Fruit fly (Drosophila melanogaster): ENCODE data around the gene swa.
A peak's percentile ranks its signal among the peaks of the same experiment; 100 is the strongest.
"Not testable (repeated sequence)": the region's sequence is repeated elsewhere in the genome, so short reads cannot be mapped to it uniquely, and the experiment has no call there.

Gene swa

dm6 chrX:6365632-6366356 lies at the start of gene swa, which contains the start of gene Marf:
Gene swa (minus strand): TSS chrX:6365708.
Gene Marf (plus strand): TSS chrX:6365949.
- TF ChIP-seq Eip78C (GFP tag) (peak; percentile 48), Lpt (GFP tag; optimal IDR thresholded peaks at IDR 0.05) (no peak), dsx (GFP tag; optimal IDR thresholded peaks at IDR 0.05; ENCODE audit: poor library complexity, severe bottlenecking) (no peak), fkh (GFP tag; optimal IDR thresholded peaks at IDR 0.05) (peak; percentile 75), CG11762 (GFP tag; optimal IDR thresholded peaks at IDR 0.05; ENCODE audit: insufficient read depth) (no peak), CG3919 (GFP tag; optimal IDR thresholded peaks at IDR 0.05) (no peak), vri (GFP tag; optimal IDR thresholded peaks at IDR 0.05) (peak; percentile 84), CG8632 (GFP tag; optimal IDR thresholded peaks at IDR 0.05) (no peak), CG3032 (tag; optimal IDR thresholded peaks at IDR 0.05) (no peak)

dm6 chrX:6400000-6400399 lies 34.5 kb upstream of the swa start, which contains the start of gene CG33669:
Gene CG33669 (minus strand): TSS chrX:6400100.
- TF ChIP-seq Sox102F, achi, ss (GFP tag; optimal IDR thresholded peaks at IDR 0.05): not testable (repeated sequence)

- not testable (repeated sequence) for TF ChIP-seq spab (GFP tag; optimal IDR thresholded peaks at IDR 0.05); fkh (GFP tag; optimal IDR thresholded peaks at IDR 0.05); CG8119 (GFP tag; IDR thresholded peaks at IDR 0.05)
These were observed 18.4 kb upstream of the swa start, which contains the start of gene CG33664 for dm6 chrX:6383920-6384319. Gene CG33664 (plus strand): TSS chrX:6384220.

dm6 chrX:6376748-6377147 lies 11.2 kb upstream of the swa start:
- TF ChIP-seq Eip78C (GFP tag) (peak; percentile 12), CG6792 (GFP tag; optimal IDR thresholded peaks at IDR 0.05) (no peak), Hr4 (GFP tag; optimal IDR thresholded peaks at IDR 0.05) (no peak), CG32006 (GFP tag; optimal IDR thresholded peaks at IDR 0.05) (no peak)

dm6 chrX:6375636-6376035 lies 10.1 kb upstream of the swa start:
- no peak for TF ChIP-seq Met (GFP tag; optimal IDR thresholded peaks at IDR 0.05)
- no peak for TF ChIP-seq Sox102F (GFP tag; optimal IDR thresholded peaks at IDR 0.05)
- TF ChIP-seq CG8632 (GFP tag; optimal IDR thresholded peaks at IDR 0.05) = no peak
- TF ChIP-seq Blimp-1 (GFP tag; optimal IDR thresholded peaks at IDR 0.05) = no peak
- TF ChIP-seq CG11902 (GFP tag; optimal IDR thresholded peaks at IDR 0.05) = no peak
- TF ChIP-seq salr (GFP tag; optimal IDR thresholded peaks at IDR 0.05) = no peak
- no peak for TF ChIP-seq CG3919 (GFP tag; optimal IDR thresholded peaks at IDR 0.05)
- no peak for TF ChIP-seq CG16779 (tag; optimal IDR thresholded peaks at IDR 0.05)
- no peak for TF ChIP-seq Smox (GFP tag; optimal IDR thresholded peaks at IDR 0.05)
- no peak for TF ChIP-seq CG4318 (GFP tag; optimal IDR thresholded peaks at IDR 0.05)
- TF ChIP-seq esn (GFP tag; optimal IDR thresholded peaks at IDR 0.05) = no peak
- TF ChIP-seq Ets21C (GFP tag; optimal IDR thresholded peaks at IDR 0.05) = no peak
- no peak for TF ChIP-seq CG11294 (GFP tag; IDR thresholded peaks at IDR 0.05)
- TF ChIP-seq Gug (GFP tag; IDR thresholded peaks at IDR 0.05) = no peak
- TF ChIP-seq Eip93F (GFP tag; optimal IDR thresholded peaks at IDR 0.05) = no peak
- TF ChIP-seq CG6854 (GFP tag; optimal IDR thresholded peaks at IDR 0.05) = no peak
- TF ChIP-seq dac (GFP tag; optimal IDR thresholded peaks at IDR 0.05) = no peak
- TF ChIP-seq CG10669 (GFP tag; optimal IDR thresholded peaks at IDR 0.05) = no peak
- no peak for TF ChIP-seq CG10631 (GFP tag; optimal IDR thresholded peaks at IDR 0.05)
- TF ChIP-seq CG6276 (GFP tag; optimal IDR thresholded peaks at IDR 0.05) = no peak
- peak; percentile 4 for TF ChIP-seq pdm3 (GFP tag; optimal IDR thresholded peaks at IDR 0.05)
- no peak for TF ChIP-seq Lpt (GFP tag; optimal IDR thresholded peaks at IDR 0.05)
- peak; percentile 33; the same call in 1 of the 3 replicates for TF ChIP-seq CG6163 (GFP tag; IDR thresholded peaks at IDR 0.05)
- no peak for TF ChIP-seq Hr38 (GFP tag; optimal IDR thresholded peaks at IDR 0.05)
- no peak for TF ChIP-seq topi (GFP tag; optimal IDR thresholded peaks at IDR 0.05)
- no peak for TF ChIP-seq achi (GFP tag; optimal IDR thresholded peaks at IDR 0.05)
- TF ChIP-seq Eip78C (GFP tag) = peak; percentile 67
- TF ChIP-seq fd59A (GFP tag; optimal IDR thresholded peaks at IDR 0.05) = no peak
- TF ChIP-seq CG8119 (GFP tag; IDR thresholded peaks at IDR 0.05) = no peak
- no peak for TF ChIP-seq Hr4 (GFP tag; optimal IDR thresholded peaks at IDR 0.05)
- no peak for TF ChIP-seq CG6792 (GFP tag; optimal IDR thresholded peaks at IDR 0.05)
- no peak for TF ChIP-seq dsx (GFP tag; optimal IDR thresholded peaks at IDR 0.05; ENCODE audit: poor library complexity, severe bottlenecking)
- no peak for TF ChIP-seq CG15336 (GFP tag; IDR thresholded peaks at IDR 0.05)

Data from whole organism, prepupa.